Fruit fly (Drosophila melanogaster): ENCODE data around the gene lcs.

lcs gene

dm6 chrX:21366311-21366990 lies 30.7 kb downstream of the lcs start (continued):
- TF ChIP-seq CG8944 (GFP tag; optimal IDR thresholded peaks at IDR 0.05) (peak; percentile 43), CG14050 (GFP tag; IDR thresholded peaks at IDR 0.05) (peak; percentile 82; the same call in 2 of the 3 replicates), chm (GFP tag; IDR thresholded peaks at IDR 0.05) (no peak; the same call in 1 of the 2 replicates), CG15601 (tag; optimal IDR thresholded peaks at IDR 0.05) (peak; percentile 92), CG3726 (GFP tag; IDR thresholded peaks at IDR 0.05) (peak; percentile 53; the same call in 1 of the 3 replicates), Scr (GFP tag; IDR thresholded peaks at IDR 0.05; ENCODE audit: partially characterized antibody) (no peak), CG4404 (GFP tag; IDR thresholded peaks at IDR 0.05) (peak; percentile 84), C15 (GFP tag; IDR thresholded peaks at IDR 0.05) (peak; percentile 63; the same call in 1 of the 3 replicates), ara (GFP tag; IDR thresholded peaks at IDR 0.05) (peak; percentile 72), CG13775 (GFP tag; optimal IDR thresholded peaks at IDR 0.05) (peak; percentile 88), Atf3 (GFP tag; optimal IDR thresholded peaks at IDR 0.05) (peak; percentile 3), ERR (GFP tag; optimal IDR thresholded peaks at IDR 0.05) (no peak), CTCF (GFP tag; optimal IDR thresholded peaks at IDR 0.05) (peak; percentile 51), CG6683 (GFP tag; optimal IDR thresholded peaks at IDR 0.05) (peak; percentile 91), MTF-1 (GFP tag; optimal IDR thresholded peaks at IDR 0.05; ENCODE audit: borderline replicate concordance) (peak; percentile 72), ind (GFP tag; optimal IDR thresholded peaks at IDR 0.05) (peak; percentile 89), crc (GFP tag; optimal IDR thresholded peaks at IDR 0.05) (no peak), usp (GFP tag; optimal IDR thresholded peaks at IDR 0.05) (no peak), sisA (GFP tag; IDR thresholded peaks at IDR 0.05) (peak; percentile 92), sna (GFP tag; IDR thresholded peaks at IDR 0.05; ENCODE audit: partially characterized antibody) (no peak), CG6765 (GFP tag; optimal IDR thresholded peaks at IDR 0.05) (peak; percentile 88), kay (GFP tag; optimal IDR thresholded peaks at IDR 0.05) (peak; percentile 80), CG11398 (GFP tag; optimal IDR thresholded peaks at IDR 0.05) (no peak), CG18619 (GFP tag; optimal IDR thresholded peaks at IDR 0.05) (peak; percentile 91), Dad (GFP tag; optimal IDR thresholded peaks at IDR 0.05) (peak; percentile 12), ato (GFP tag; IDR thresholded peaks at IDR 0.05; ENCODE audit: partially characterized antibody) (no peak), YL-1 (GFP tag; optimal IDR thresholded peaks at IDR 0.05) (peak; percentile 63), sqz (GFP tag; optimal IDR thresholded peaks at IDR 0.05) (peak; percentile 92), CG13123 (GFP tag; optimal IDR thresholded peaks at IDR 0.05) (peak; percentile 75), CG3838 (GFP tag; optimal IDR thresholded peaks at IDR 0.05) (no peak), Bteb2 (GFP tag; optimal IDR thresholded peaks at IDR 0.05) (peak; percentile 11), pho (GFP tag; optimal IDR thresholded peaks at IDR 0.05) (peak; percentile 31), Ada2b (GFP tag; IDR thresholded peaks at IDR 0.05) (peak; percentile 90), dpn (GFP tag; optimal IDR thresholded peaks at IDR 0.05) (peak; percentile 45 to 90), CG4360 (GFP tag; IDR thresholded peaks at IDR 0.05) (peak; percentile 37; the same call in 1 of the 2 replicates), Pdp1 (GFP tag; optimal IDR thresholded peaks at IDR 0.05) (peak; percentile 54 to 64), esg (GFP tag; conservative IDR thresholded peaks at IDR 0.05) (peak; percentile 88), Ravus (GFP tag; IDR thresholded peaks at IDR 0.05) (peak; percentile 80), nom (GFP tag; optimal IDR thresholded peaks at IDR 0.05) (peak; percentile 55), CG15011 (GFP tag; optimal IDR thresholded peaks at IDR 0.05) (peak; percentile 88), az2 (GFP tag; optimal IDR thresholded peaks at IDR 0.05) (peak; percentile 87), CG5953 (GFP tag; IDR thresholded peaks at IDR 0.05) (peak; percentile 57; the same call in 1 of the 2 replicates), Oaz (GFP tag; IDR thresholded peaks at IDR 0.05) (peak; percentile 82), CG34422 (GFP tag; IDR thresholded peaks at IDR 0.05) (peak; percentile 88), pan (optimal IDR thresholded peaks at IDR 0.05) (no peak), pan (GFP tag; optimal IDR thresholded peaks at IDR 0.05 in 1 of 2, IDR thresholded peaks at IDR 0.05 in 1 of 2) (peak in 1 of 2 experiments; percentile 87), gsb-n (tag; optimal IDR thresholded peaks at IDR 0.05) (peak; percentile 89), CG4707 (GFP tag; optimal IDR thresholded peaks at IDR 0.05) (peak; percentile 72), Lim3 (GFP tag; IDR thresholded peaks at IDR 0.05) (0 out of 2 replicates have a peak, but pooled peaks have one; percentile 30), HHEX (GFP tag; optimal IDR thresholded peaks at IDR 0.05) (peak; percentile 92), eyg (GFP tag; optimal IDR thresholded peaks at IDR 0.05) (no peak)
